Worm (Caenorhabditis elegans) whole organism, L1 larva: ENCODE results near the gene F26F12.5.
A peak's percentile ranks its signal among the peaks of the same experiment; 100 is the strongest.

Source experiments
- F16B12.6 ChIP-seq: fragments of 150-350 bp; optimal IDR thresholded peaks from 2 replicates; lab custom pipeline; 2014; ENCODE audit warnings: missing biosample characterization, missing genetic modification characterization
- ama-1 ChIP-seq: fragments of 150-350 bp; optimal IDR thresholded peaks from 2 replicates; lab custom pipeline; 2014
- elt-3 ChIP-seq, 6 experiments: fragments of 150-350 bp in 1 of 6; sonication (generic microtip); optimal IDR thresholded peaks; 2 replicates each; lab custom pipeline; 2017 to 2018; ENCODE audit warnings: missing biosample characterization in 6 of 6, missing genetic modification characterization in 6 of 6, inconsistent platforms in 1 of 6
- fkh-10 ChIP-seq: sonication (generic microtip); optimal IDR thresholded peaks from 2 replicates; lab custom pipeline; 2017; ENCODE audit warnings: missing biosample characterization, missing genetic modification reagents, missing genetic modification characterization
- hlh-4 ChIP-seq: sonication (generic microtip); optimal IDR thresholded peaks from 2 replicates; lab custom pipeline; 2016; ENCODE audit warnings: mild to moderate bottlenecking, missing genetic modification characterization, missing compliant biosample characterization
- jun-1 ChIP-seq: fragments of 150-350 bp; optimal IDR thresholded peaks from 2 replicates; lab custom pipeline; 2014; ENCODE audit warnings: missing biosample characterization, missing genetic modification reagents, missing genetic modification characterization
- lir-3 ChIP-seq: sonication (generic microtip); optimal IDR thresholded peaks from 2 replicates; lab custom pipeline; 2016; ENCODE audit warnings: mild to moderate bottlenecking, missing genetic modification characterization, moderate library complexity, missing compliant biosample characterization; ENCODE audit not compliant: poor library complexity
- nhr-84 ChIP-seq: sonication (generic microtip); optimal IDR thresholded peaks from 2 replicates; lab custom pipeline; 2017; ENCODE audit warnings: missing biosample characterization, missing genetic modification characterization
- unc-30 ChIP-seq: sonication (generic microtip); optimal IDR thresholded peaks from 2 replicates; lab custom pipeline; 2017; ENCODE audit warnings: missing biosample characterization, missing genetic modification characterization
- unc-62 ChIP-seq: fragments of 150-350 bp; optimal IDR thresholded peaks from 2 replicates; lab custom pipeline; 2014; ENCODE audit warnings: missing biosample characterization, missing genetic modification reagents, missing genetic modification characterization
- xbp-1 ChIP-seq: sonication (generic microtip); optimal IDR thresholded peaks from 2 replicates; lab custom pipeline; 2016; ENCODE audit warnings: missing genetic modification characterization, missing compliant biosample characterization
- zag-1 ChIP-seq: fragments of 150-350 bp; optimal IDR thresholded peaks from 2 replicates; lab custom pipeline; 2014; ENCODE audit warnings: missing biosample characterization, missing genetic modification characterization

ce11 chrV:5844349-5844760 lies 20.6 kb downstream of the F26F12.5 start:
- TF ChIP-seq hlh-4 (tag; lab: Kevin White, UChicago) (no peak), elt-3 (tag; optimal IDR thresholded peaks at IDR 0.05; lab: Kevin White, UChicago) (peak in 1 of 6 experiments; percentile 90), jun-1 (tag; lab: Kevin White, UChicago) (peak; percentile 46), unc-62 (GFP tag; lab: Kevin White, UChicago) (no peak), nhr-84 (tag; lab: Kevin White, UChicago) (no peak), ama-1 (peak; percentile 66), zag-1 (tag; lab: Kevin White, UChicago) (no peak), unc-30 (tag; lab: Kevin White, UChicago) (no peak), fkh-10 (GFP tag; lab: Kevin White, UChicago) (no peak), lir-3 (tag; lab: Kevin White, UChicago) (peak; percentile 86), xbp-1 (peak; percentile 78), F16B12.6 (tag; lab: Kevin White, UChicago) (no peak)
